Worm (Caenorhabditis elegans) whole organism, young adult: ENCODE results near the gene F56F10.2.

ENCODE experiments used
- B0019.2 ChIP-seq: fragments of 200-800 bp; sonication (Bioruptor generic); conservative IDR thresholded peaks from 2 replicates; pipeline ENCODE4 v1.3.6; 2022; ENCODE audit warnings: missing genetic modification reagents, missing genetic modification characterization, missing compliant biosample characterization
- Y95B8A.8 ChIP-seq: fragments of 200-800 bp; sonication (Bioruptor generic); IDR thresholded peaks from 2 replicates; pipeline ENCODE4 v1.3.6; 2022; ENCODE audit warnings: missing genetic modification reagents, missing genetic modification characterization, missing compliant biosample characterization
- akir-1 ChIP-seq: fragments of 200-800 bp; sonication (Bioruptor generic); optimal IDR thresholded peaks from 2 replicates; lab custom pipeline; 2018; ENCODE audit warnings: mild to moderate bottlenecking, missing genetic modification characterization, moderate library complexity, missing compliant biosample characterization
- ama-1 ChIP-seq, 3 experiments: fragments of 150-350 bp in 1 of 3; sonication (generic microtip) in 2 of 3; optimal IDR thresholded peaks; 2 replicates each; lab custom pipeline; 2014 to 2018; ENCODE audit warnings: missing biosample characterization in 2 of 3, missing genetic modification characterization in 2 of 3, missing genetic modification reagents in 2 of 3
- egl-18 ChIP-seq: fragments of 200-800 bp; sonication (Bioruptor generic); IDR thresholded peaks from 2 replicates; pipeline ENCODE4 v1.3.6; 2022; ENCODE audit warnings: missing genetic modification reagents, missing genetic modification characterization, missing compliant biosample characterization
- hmg-1.2 ChIP-seq: fragments of 200-800 bp; sonication (Bioruptor generic); IDR thresholded peaks from 2 replicates; pipeline ENCODE4 v1.3.6; 2022; ENCODE audit warnings: missing genetic modification reagents, missing genetic modification characterization, missing compliant biosample characterization
- madf-3 ChIP-seq: fragments of 200-800 bp; sonication (Bioruptor generic); IDR thresholded peaks from 2 replicates; pipeline ENCODE4 v1.3.6; 2022; ENCODE audit warnings: missing genetic modification reagents, missing genetic modification characterization, missing compliant biosample characterization
- nhr-27 ChIP-seq: fragments of 200-800 bp; sonication (Bioruptor generic); optimal IDR thresholded peaks from 2 replicates; lab custom pipeline; 2018; ENCODE audit warnings: mild to moderate bottlenecking, missing genetic modification characterization, moderate library complexity, missing compliant biosample characterization
- pha-4 ChIP-seq: fragments of 150-350 bp; sonication (generic microtip); optimal IDR thresholded peaks from 2 replicates; lab custom pipeline; 2014; ENCODE audit warnings: missing biosample characterization, missing genetic modification reagents, missing genetic modification characterization
- somi-1 ChIP-seq: fragments of 200-800 bp; sonication (Bioruptor generic); optimal IDR thresholded peaks from 2 replicates; lab custom pipeline; 2018; ENCODE audit warnings: mild to moderate bottlenecking, missing genetic modification characterization, missing compliant biosample characterization

DNA sequence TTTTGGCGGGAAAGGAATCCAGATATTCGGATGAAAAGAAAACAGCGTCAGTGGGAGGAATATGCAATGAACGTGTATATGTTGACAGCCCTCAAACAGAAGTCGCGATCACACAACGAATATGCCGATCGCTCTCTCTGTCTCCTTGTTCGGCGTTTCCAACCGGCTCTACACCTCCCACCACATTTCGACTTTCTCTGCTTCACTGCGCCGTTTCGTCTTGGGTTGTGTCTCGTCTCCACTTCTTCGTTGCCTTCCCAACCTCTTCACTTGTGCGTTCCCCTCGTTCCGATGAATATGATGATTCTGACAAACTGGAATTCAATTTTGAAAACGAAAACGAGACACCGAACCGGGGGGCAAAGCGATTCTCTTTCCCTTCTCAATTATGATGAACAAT is 38.5 kb downstream of the F56F10.2 start, which contains the start of gene mab-7:
- TF ChIP-seq pha-4 (tag; lab: Kevin White, UChicago) (no peak), hmg-1.2 (GFP tag; lab: Robert Waterston, UW) (no peak), Y95B8A.8 (GFP tag; lab: Robert Waterston, UW) (no peak), ama-1 (optimal IDR thresholded peaks at IDR 0.05; lab: Kevin White, UChicago) (no peak), ama-1 (GFP tag; optimal IDR thresholded peaks at IDR 0.05; lab: Kevin White, UChicago) (no peak), egl-18 (GFP tag; lab: Robert Waterston, UW) (no peak), nhr-27 (no peak), akir-1 (GFP tag; lab: Kevin White, UChicago) (no peak), B0019.2 (GFP tag; lab: Robert Waterston, UW) (no peak), madf-3 (GFP tag; lab: Robert Waterston, UW) (no peak), somi-1 (GFP tag; lab: Kevin White, UChicago) (no peak)
